Worm (Caenorhabditis elegans): ENCODE data around the gene K06H6.5.
A peak's percentile ranks its signal among the peaks of the same experiment; 100 is the strongest.

DNA sequence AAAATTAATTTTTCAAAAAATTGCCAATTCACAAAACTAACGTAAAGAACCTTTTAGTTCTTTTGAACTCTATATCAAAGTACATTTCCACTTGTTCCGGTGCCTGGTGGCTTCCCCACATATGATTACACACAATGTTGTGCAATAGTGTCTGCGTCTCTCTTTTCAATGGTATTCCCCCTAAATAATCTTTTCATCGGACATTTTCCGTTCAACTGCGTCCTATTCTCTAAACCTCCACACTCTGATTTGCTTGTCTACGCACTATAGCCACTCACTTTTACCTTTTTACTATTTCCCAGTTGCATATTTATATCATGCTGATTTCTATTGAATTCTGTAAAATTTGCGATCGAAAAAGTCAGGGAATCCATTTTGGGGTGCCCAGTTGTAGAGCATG, 44.1 kb upstream of the K06H6.5 start, which contains the start of gene nhr-58:
- no peak for TF ChIP-seq unc-39 (tag; optimal IDR thresholded peaks at IDR 0.05)
- TF ChIP-seq nhr-77 (tag; optimal IDR thresholded peaks at IDR 0.05) = no peak
- TF ChIP-seq mab-5 (tag; optimal IDR thresholded peaks at IDR 0.05) = no peak
- TF ChIP-seq ztf-11 (tag; optimal IDR thresholded peaks at IDR 0.05) = no peak
- TF ChIP-seq snpc-4 (tag; optimal IDR thresholded peaks at IDR 0.05) = peak; percentile 17
- no peak for TF ChIP-seq elt-1 (tag; optimal IDR thresholded peaks at IDR 0.05)
- TF ChIP-seq blmp-1 (tag; optimal IDR thresholded peaks at IDR 0.05; ENCODE audit: insufficient read depth) = peak; percentile 64
